Fruit fly (Drosophila melanogaster): ENCODE results near the gene Dyro.

Dyro gene

dm6 chr3L:11258392-11258791 is 37.3 kb downstream of the Dyro start (continued):
- TF ChIP-seq bigmax (GFP tag; optimal IDR thresholded peaks at IDR 0.05): no peak
- TF ChIP-seq bcd (GFP tag; optimal IDR thresholded peaks at IDR 0.05): peak; percentile 41
- no peak for TF ChIP-seq CG17612 (GFP tag; IDR thresholded peaks at IDR 0.05)
- no peak for TF ChIP-seq CG6654 (GFP tag; optimal IDR thresholded peaks at IDR 0.05)
- TF ChIP-seq gem (tag; optimal IDR thresholded peaks at IDR 0.05): peak; percentile 26
- no peak for TF ChIP-seq Six4 (GFP tag; optimal IDR thresholded peaks at IDR 0.05)
- no peak for TF ChIP-seq cato (GFP tag; optimal IDR thresholded peaks at IDR 0.05; ENCODE audit: borderline replicate concordance)
- TF ChIP-seq gsb (GFP tag; IDR thresholded peaks at IDR 0.05): no peak
- no peak for TF ChIP-seq CG17912 (GFP tag; optimal IDR thresholded peaks at IDR 0.05)
- TF ChIP-seq CG15514 (GFP tag; optimal IDR thresholded peaks at IDR 0.05): peak; percentile 53
- 0 out of 3 replicates have a peak, but pooled peaks have one; percentile 8 for TF ChIP-seq zfh1 (GFP tag; IDR thresholded peaks at IDR 0.05)
- TF ChIP-seq trem (tag; optimal IDR thresholded peaks at IDR 0.05): no peak
- no peak for TF ChIP-seq Gug (GFP tag; IDR thresholded peaks at IDR 0.05)
- no peak for TF ChIP-seq Optix (GFP tag; IDR thresholded peaks at IDR 0.05)
- TF ChIP-seq sd (tag; optimal IDR thresholded peaks at IDR 0.05): peak; percentile 52
- TF ChIP-seq CG12769 (tag; optimal IDR thresholded peaks at IDR 0.05): peak; percentile 63
- no peak for TF ChIP-seq croc (GFP tag; conservative IDR thresholded peaks at IDR 0.05)
- no peak for TF ChIP-seq CG10267 (tag; optimal IDR thresholded peaks at IDR 0.05)
- TF ChIP-seq Hr78 (GFP tag; optimal IDR thresholded peaks at IDR 0.05): no peak
- TF ChIP-seq cas (GFP tag; IDR thresholded peaks at IDR 0.05): no peak
- TF ChIP-seq Poxn (GFP tag; IDR thresholded peaks at IDR 0.05): no peak
- TF ChIP-seq zen2 (GFP tag; IDR thresholded peaks at IDR 0.05; ENCODE audit: partially characterized antibody): no peak
- no peak for TF ChIP-seq Xbp1 (GFP tag; optimal IDR thresholded peaks at IDR 0.05)
- no peak for TF ChIP-seq Dref (GFP tag; IDR thresholded peaks at IDR 0.05)
- no peak for TF ChIP-seq CG32772 (GFP tag; IDR thresholded peaks at IDR 0.05)
- TF ChIP-seq Xrp1 (GFP tag; IDR thresholded peaks at IDR 0.05): 0 out of 2 replicates have a peak, but pooled peaks have one; percentile 15
- no peak for TF ChIP-seq br (optimal IDR thresholded peaks at IDR 0.05)
- peak; percentile 11 for TF ChIP-seq CG1233 (GFP tag; optimal IDR thresholded peaks at IDR 0.05)
- no peak for TF ChIP-seq yki (optimal IDR thresholded peaks at IDR 0.05)
- no peak for TF ChIP-seq CG2889 (GFP tag; IDR thresholded peaks at IDR 0.05)
- TF ChIP-seq otp (GFP tag; IDR thresholded peaks at IDR 0.05): no peak
- no peak for TF ChIP-seq ssp (GFP tag; IDR thresholded peaks at IDR 0.05)
- TF ChIP-seq CG13894 (tag; optimal IDR thresholded peaks at IDR 0.05): peak; percentile 37
- TF ChIP-seq Awh (GFP tag; IDR thresholded peaks at IDR 0.05): no peak
- TF ChIP-seq vnd (GFP tag; IDR thresholded peaks at IDR 0.05; ENCODE audit: partially characterized antibody): no peak
- TF ChIP-seq gfzf (GFP tag; optimal IDR thresholded peaks at IDR 0.05): no peak
- TF ChIP-seq B-H1 (GFP tag; IDR thresholded peaks at IDR 0.05): no peak
- TF ChIP-seq CG11560 (tag; IDR thresholded peaks at IDR 0.05): no peak
- no peak for TF ChIP-seq CG7357 (GFP tag; IDR thresholded peaks at IDR 0.05)
- TF ChIP-seq Hmx (GFP tag; optimal IDR thresholded peaks at IDR 0.05): no peak
- no peak for TF ChIP-seq CG13287 (GFP tag; IDR thresholded peaks at IDR 0.05; ENCODE audit: partially characterized antibody)
- TF ChIP-seq Fer1 (GFP tag; optimal IDR thresholded peaks at IDR 0.05): peak; percentile 64
- TF ChIP-seq CoRest (tag; optimal IDR thresholded peaks at IDR 0.05): peak; percentile 13
- TF ChIP-seq ATbp (GFP tag; optimal IDR thresholded peaks at IDR 0.05): no peak
- TF ChIP-seq Antp (GFP tag; optimal IDR thresholded peaks at IDR 0.05): no peak
- TF ChIP-seq CG12299 (tag; optimal IDR thresholded peaks at IDR 0.05): no peak
- peak; percentile 45 for TF ChIP-seq CG10147 (GFP tag; optimal IDR thresholded peaks at IDR 0.05)
- no peak for TF ChIP-seq CG4424 (GFP tag; optimal IDR thresholded peaks at IDR 0.05)
- no peak for TF ChIP-seq CG34422 (GFP tag; IDR thresholded peaks at IDR 0.05)
- no peak for TF ChIP-seq Doc3 (GFP tag; IDR thresholded peaks at IDR 0.05; ENCODE audit: partially characterized antibody)
- no peak for TF ChIP-seq Atf3 (GFP tag; optimal IDR thresholded peaks at IDR 0.05)
- no peak for TF ChIP-seq CG4328 (GFP tag; optimal IDR thresholded peaks at IDR 0.05)

All from whole organism, embryonic.